Worm (Caenorhabditis elegans): ENCODE data around the gene F53B7.4.

F53B7.4 gene

DNA sequence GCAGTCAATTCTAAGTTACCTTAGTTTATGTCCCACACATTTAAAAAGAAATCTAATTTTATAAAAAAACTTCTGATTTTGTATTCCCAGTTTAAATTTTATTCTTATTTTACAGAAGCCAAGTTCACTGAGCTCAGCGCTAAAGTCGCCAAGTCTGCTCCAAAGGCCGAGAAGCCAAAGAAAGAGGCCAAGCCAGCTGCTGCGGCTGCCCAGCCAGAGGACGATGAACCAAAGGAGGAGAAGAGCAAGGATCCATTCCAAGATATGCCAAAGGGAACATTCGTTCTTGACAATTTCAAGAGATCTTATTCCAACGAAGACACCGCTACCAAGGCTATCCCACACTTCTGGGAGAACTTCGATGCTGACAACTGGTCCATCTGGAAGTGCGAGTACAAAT lies 35.5 kb downstream of the F53B7.4 start:
- no peak for TF ChIP-seq unc-62 (GFP tag; optimal IDR thresholded peaks at IDR 0.05)

DNA sequence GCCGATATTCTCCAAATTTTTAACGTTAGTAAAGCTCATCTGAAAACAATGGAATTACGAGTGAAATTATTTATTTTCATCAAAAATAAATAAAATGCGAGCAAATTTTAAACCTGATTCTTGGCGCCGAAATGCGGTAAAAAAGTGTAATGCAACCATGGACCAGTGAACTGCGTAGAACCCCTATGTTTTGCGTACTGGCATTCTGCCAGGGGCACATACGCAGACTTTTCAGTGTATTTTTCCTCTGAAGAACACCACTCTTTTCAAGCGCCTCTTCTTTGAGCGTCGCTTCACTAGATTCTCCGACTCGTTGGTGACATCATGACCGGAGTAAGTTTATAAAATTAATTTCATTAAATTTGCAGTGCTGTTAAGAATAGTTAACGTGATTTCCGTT lies 36.8 kb downstream of the F53B7.4 start, which contains the start of the genes ctf-4 and eef-1G:
ctf-4 (minus strand) TSS at position 39 of the 400 bp plus-strand sequence.
eef-1G (plus strand) TSS at position 219 of the 400 bp plus-strand sequence.
- TF ChIP-seq unc-62 (GFP tag; optimal IDR thresholded peaks at IDR 0.05): no peak

DNA sequence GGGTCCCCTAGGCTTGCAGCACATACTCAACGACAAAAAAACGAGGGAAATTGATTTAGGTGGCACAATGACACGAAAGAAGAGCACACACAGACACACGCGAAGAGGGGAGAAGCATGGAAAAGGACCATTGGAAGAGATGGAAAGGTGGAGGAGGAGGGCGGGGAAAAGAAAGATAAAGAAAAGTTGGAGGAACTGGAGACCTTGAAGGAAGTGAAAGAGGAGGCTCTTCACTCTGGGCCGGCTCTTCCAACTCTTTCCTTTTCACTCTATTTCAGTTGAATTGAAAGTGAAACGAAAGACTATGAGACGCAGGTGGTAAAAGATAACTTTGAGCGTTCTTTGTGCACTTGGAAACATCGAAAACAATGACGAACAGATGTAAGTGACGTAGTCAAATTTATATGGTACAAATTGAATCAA lies 40.9 kb downstream of the F53B7.4 start:
- no peak for TF ChIP-seq unc-62 (GFP tag; optimal IDR thresholded peaks at IDR 0.05)

DNA sequence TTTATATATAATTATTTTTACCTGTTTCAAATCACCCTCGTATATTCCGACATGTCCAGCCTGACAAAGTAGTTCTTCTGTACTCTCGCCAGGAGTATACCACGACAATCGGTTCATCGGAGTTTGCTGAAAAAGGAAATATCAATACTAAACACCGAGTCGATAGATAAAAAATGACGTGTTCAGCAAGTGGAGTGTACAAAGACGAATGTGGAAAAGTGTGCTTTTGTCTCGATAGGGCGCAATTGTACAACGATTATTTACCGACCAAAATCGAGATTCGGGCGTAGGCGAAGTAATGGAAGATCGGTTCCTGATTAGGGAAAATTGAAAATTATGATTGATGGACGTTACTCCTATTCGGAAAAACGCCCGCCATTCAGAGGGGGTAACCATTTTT lies 41.8 kb downstream of the F53B7.4 start, which contains the start of gene vps-36:
vps-36 (minus strand) TSS at position 126 of the 400 bp plus-strand sequence.
- no peak for TF ChIP-seq unc-62 (GFP tag; optimal IDR thresholded peaks at IDR 0.05)

DNA sequence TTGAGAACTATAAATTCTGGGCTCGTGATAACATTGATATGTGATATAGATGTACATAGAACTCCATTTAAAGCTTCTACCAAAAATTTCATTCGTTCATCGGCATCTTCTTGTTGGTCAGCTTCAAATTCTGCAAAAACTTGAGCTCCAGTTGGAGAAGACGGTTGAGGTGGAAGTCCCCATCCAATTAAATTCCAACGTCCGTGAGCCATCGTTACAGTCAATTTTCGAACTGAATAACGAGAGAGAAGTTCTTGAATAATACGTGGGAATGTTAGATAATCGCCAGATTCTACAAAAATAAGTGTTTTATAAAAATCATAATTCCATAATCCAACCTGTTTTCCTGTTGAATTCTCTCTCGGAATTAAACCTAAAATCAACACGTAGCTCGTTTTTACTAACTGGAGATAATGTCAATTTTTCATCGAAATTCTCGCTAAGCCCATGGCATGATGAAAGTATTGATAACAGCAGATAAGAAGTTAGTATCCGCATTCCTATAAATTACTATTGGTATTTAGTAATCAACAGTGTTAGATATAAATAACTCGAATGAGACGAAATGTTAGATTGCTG lies 43.9 kb downstream of the F53B7.4 start, which contains the start of gene pigt-1:
pigt-1 (minus strand) TSS at position 500 of the 579 bp plus-strand sequence.
- TF ChIP-seq unc-62 (GFP tag; optimal IDR thresholded peaks at IDR 0.05): no peak

DNA sequence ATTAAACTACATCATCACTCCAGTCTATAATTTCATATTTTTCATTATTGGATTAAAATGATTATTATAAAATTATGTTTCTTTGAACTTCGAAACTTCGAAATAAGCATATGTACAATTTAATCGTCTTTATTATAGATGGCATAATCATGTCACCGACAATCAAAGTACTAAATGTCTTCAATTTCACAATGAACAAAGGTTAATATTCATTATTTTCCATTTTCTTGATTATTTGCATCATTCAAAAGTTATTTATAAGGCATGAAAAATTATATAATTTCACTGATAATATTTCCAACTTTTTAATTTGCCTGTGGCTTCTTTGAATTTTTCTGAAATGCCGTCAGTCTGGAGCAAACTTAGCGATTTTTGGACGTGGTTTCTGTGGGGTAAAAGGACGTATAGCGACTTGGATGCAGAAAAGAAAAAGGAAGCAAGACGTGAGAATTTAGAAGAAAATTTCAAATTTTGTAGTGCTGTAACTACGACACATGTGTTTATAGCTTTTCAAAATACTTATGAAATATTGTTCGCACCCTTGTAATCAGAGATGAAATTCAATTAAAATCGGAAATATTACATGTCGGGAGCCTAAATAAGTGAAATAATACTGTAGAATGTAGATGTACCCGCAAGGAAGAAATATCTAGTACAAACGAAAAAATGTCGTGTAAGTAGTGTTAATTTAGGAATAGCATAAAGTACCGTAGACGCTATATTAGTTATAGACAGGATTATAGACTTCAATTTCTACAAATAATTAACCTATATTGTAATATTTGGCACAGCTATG lies 46.5 kb downstream of the F53B7.4 start, which contains the start of gene F17C11.13:
F17C11.13 (plus strand) TSS at position 243 of the 796 bp plus-strand sequence.
- TF ChIP-seq unc-62 (GFP tag; optimal IDR thresholded peaks at IDR 0.05): no peak

DNA sequence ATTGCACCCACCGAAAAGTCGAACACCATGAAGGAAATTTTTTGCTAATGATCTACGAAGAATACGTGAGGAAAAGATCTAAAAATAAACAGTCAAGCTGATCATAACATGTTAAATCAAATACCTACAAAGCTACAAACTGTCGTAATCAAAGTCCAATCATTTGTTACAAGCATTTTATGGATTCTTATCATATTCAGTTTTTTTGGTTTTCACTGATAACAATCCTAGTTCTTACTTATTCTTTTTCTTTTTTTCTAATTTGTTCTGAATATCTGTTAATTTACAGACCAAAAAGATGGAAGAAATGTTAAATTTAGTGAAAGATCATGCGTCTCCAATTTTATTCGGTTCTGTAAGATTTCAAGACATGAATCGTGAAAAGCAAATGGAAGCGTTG lies 47.5 kb downstream of the F53B7.4 start, which contains the start of gene F17C11.6:
F17C11.6 (plus strand) TSS at position 290 of the 400 bp plus-strand sequence.
- TF ChIP-seq unc-62 (GFP tag; optimal IDR thresholded peaks at IDR 0.05): no peak

DNA sequence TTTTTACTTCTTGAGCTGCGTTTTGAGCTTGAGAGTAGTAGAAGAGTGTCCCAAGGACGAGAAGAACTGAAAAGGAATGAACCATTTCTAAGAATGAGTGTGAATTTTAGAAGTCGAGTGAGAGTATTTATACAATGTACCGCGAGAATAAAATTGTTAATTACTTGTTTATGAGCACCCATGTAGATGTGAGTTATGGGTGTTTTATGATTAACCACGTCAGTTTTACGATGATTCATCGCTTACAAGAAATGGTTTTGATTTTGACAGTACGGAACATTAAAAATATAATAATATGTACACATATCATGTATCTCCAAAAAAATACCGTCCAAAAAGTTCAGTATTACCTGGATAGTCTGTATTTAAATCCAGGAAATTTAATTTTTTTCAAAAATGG lies 48.0 kb downstream of the F53B7.4 start, which contains the start of gene clec-221:
clec-221 (minus strand) TSS at position 101 of the 400 bp plus-strand sequence.
- no peak for TF ChIP-seq unc-62 (GFP tag; optimal IDR thresholded peaks at IDR 0.05)

DNA sequence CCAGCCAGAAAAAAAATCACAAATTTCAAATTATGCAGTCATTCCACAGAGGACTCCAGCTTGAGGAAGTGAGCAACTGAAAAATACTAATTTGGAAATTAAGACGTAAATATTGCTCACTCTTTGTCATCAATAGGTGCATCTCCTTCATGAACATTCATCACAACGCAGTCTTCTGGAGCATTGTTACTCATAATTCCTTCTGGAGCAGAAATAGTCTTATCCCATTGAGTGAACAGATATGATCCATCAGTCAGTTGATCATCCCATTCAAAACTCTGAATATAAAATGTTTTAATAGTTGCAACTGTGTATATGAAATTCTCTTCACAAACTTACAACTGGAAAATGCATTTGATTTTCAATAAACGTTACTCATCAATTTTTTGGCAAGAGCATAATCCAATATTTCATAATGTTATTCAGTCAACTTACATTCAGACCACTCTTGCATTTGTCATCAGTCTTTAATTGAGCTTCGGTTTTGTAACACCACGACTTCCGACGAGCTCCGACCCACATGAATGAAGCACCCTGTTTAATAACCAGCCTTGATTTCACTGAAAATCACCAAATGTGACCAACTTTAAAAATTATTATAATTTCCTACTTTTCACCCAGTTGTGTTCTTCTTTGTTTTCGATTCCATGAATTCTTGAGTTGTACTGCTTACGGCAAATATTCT lies 48.7 kb downstream of the F53B7.4 start:
- no peak for TF ChIP-seq unc-62 (GFP tag; optimal IDR thresholded peaks at IDR 0.05)

DNA sequence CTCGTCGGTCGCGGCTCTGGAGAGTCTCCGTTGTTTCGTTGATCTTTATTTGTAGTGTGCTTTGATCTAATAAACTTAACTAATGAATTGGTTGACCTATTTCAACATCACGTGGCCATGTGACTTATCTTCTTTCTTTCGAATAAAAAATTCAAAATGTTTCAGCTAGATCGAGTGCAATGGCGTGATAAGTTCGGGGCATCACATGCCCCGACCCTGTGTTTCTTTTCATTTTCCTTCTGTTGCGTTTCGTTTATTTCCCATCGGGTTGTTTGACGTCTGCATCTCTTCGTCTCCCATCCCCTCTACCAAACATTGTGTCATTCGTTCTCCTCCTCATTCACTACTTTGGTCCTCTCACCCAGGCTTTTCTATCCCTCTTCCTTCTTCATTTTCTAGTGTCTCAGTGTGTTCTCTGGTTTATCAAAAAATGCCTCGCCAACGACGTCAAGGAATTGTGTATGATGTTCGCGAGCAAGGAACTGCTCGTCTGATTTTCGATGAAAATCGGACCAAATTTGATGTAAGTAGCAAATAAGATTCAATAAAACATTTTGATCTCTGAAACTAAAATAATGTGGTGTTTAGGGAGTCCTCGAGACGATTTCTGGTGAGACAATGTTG lies 50.6 kb downstream of the F53B7.4 start, which contains the start of gene F17C11.4:
F17C11.4 (plus strand) TSS at position 206 of the 624 bp plus-strand sequence.
- TF ChIP-seq unc-62 (GFP tag; optimal IDR thresholded peaks at IDR 0.05): no peak

Data from whole organism, dauer.